Worm (Caenorhabditis elegans) whole organism, L4 larva: ENCODE measurements around the gene C16A11.2.

Source experiments
- D1046.2 ChIP-seq: fragments of 200-800 bp; sonication (Bioruptor generic); IDR thresholded peaks from 2 replicates; pipeline ENCODE4 v1.3.6; 2022; ENCODE audit warnings: missing genetic modification characterization, missing compliant biosample characterization
- F10B5.3 ChIP-seq: sonication (generic microtip); optimal IDR thresholded peaks from 2 replicates; lab custom pipeline; 2016; ENCODE audit warnings: mild to moderate bottlenecking, missing genetic modification characterization, missing compliant biosample characterization
- aha-1 ChIP-seq: fragments of 150-350 bp; peaks from one replicate; lab custom pipeline; 2014; ENCODE audit warnings: missing biosample characterization, missing genetic modification characterization
- ama-1 ChIP-seq: fragments of 150-350 bp; optimal IDR thresholded peaks from 2 replicates; lab custom pipeline; 2014; ENCODE audit warnings: inconsistent platforms, mixed read lengths
- ceh-20 ChIP-seq: fragments of 200-800 bp; sonication (Bioruptor generic); IDR thresholded peaks from 2 replicates; pipeline ENCODE4 v1.3.6; 2022; ENCODE audit warnings: missing genetic modification reagents, missing genetic modification characterization, missing compliant biosample characterization
- ceh-28 ChIP-seq: fragments of 150-350 bp; optimal IDR thresholded peaks from 2 replicates; lab custom pipeline; 2014; ENCODE audit warnings: missing biosample characterization, missing genetic modification reagents, missing genetic modification characterization
- ceh-44 ChIP-seq: fragments of 200-800 bp; sonication (Bioruptor generic); IDR thresholded peaks from 2 replicates; pipeline ENCODE4 v1.3.6; 2022; ENCODE audit warnings: missing genetic modification reagents, missing genetic modification characterization, missing compliant biosample characterization
- ceh-62 ChIP-seq: sonication (generic microtip); optimal IDR thresholded peaks from 2 replicates; lab custom pipeline; 2017; ENCODE audit warnings: missing biosample characterization, missing genetic modification characterization
- ces-1 ChIP-seq: fragments of 150-350 bp; sonication (generic microtip); optimal IDR thresholded peaks from 4 replicates; lab custom pipeline; 2014; ENCODE audit warnings: missing biosample characterization, missing genetic modification reagents, missing genetic modification characterization
- daf-16 ChIP-seq, 3 experiments: sonication (generic microtip); optimal IDR thresholded peaks; 2 replicates each; lab custom pipeline; 2016 to 2017; ENCODE audit warnings: missing genetic modification characterization in 3 of 3, missing genetic modification reagents in 3 of 3, mild to moderate bottlenecking in 2 of 3, missing compliant biosample characterization in 2 of 3, missing biosample characterization in 1 of 3, moderate library complexity in 1 of 3
- daf-19 ChIP-seq: fragments of 200-800 bp; sonication (Bioruptor generic); conservative IDR thresholded peaks from 2 replicates; pipeline ENCODE4 v1.3.6; 2022; ENCODE audit warnings: missing genetic modification characterization, missing compliant biosample characterization
- dpl-1 ChIP-seq: fragments of 150-350 bp; optimal IDR thresholded peaks from 2 replicates; lab custom pipeline; 2014; ENCODE audit warnings: missing biosample characterization, missing genetic modification reagents, missing genetic modification characterization
- egl-43 ChIP-seq: fragments of 200-800 bp; sonication (Bioruptor generic); IDR thresholded peaks from 2 replicates; pipeline ENCODE4 v1.3.6; 2022; ENCODE audit warnings: missing genetic modification reagents, missing genetic modification characterization, missing compliant biosample characterization
- fkh-10 ChIP-seq: fragments of 150-350 bp; optimal IDR thresholded peaks from 2 replicates; lab custom pipeline; 2014; ENCODE audit warnings: missing biosample characterization, missing genetic modification reagents, missing genetic modification characterization
- hlh-11 ChIP-seq: fragments of 200-800 bp; sonication (Bioruptor generic); optimal IDR thresholded peaks from 2 replicates; lab custom pipeline; 2018; ENCODE audit warnings: mild to moderate bottlenecking, missing genetic modification characterization, missing compliant biosample characterization
- lim-7 ChIP-seq: fragments of 200-800 bp; sonication (Bioruptor generic); IDR thresholded peaks from 2 replicates; pipeline ENCODE4 v1.3.6; 2022; ENCODE audit warnings: missing genetic modification characterization, missing compliant biosample characterization
- lin-15B ChIP-seq: fragments of 150-350 bp; sonication (generic microtip); optimal IDR thresholded peaks from 3 replicates; lab custom pipeline; 2014; ENCODE audit warnings: missing biosample characterization, missing genetic modification characterization
- lin-38 ChIP-seq: fragments of 200-800 bp; sonication (Bioruptor generic); IDR thresholded peaks from 2 replicates; pipeline ENCODE4 v1.3.6; 2022; ENCODE audit warnings: missing genetic modification reagents, missing genetic modification characterization, missing compliant biosample characterization
- lin-39 ChIP-seq: fragments of 150-350 bp; optimal IDR thresholded peaks from 2 replicates; lab custom pipeline; 2014; ENCODE audit warnings: missing biosample characterization, missing genetic modification reagents, missing genetic modification characterization
- mxl-2 ChIP-seq: fragments of 200-800 bp; sonication (Bioruptor generic); conservative IDR thresholded peaks from 2 replicates; pipeline ENCODE4 v1.3.6; 2022; ENCODE audit warnings: missing genetic modification reagents, missing genetic modification characterization, missing compliant biosample characterization
- nhr-42 ChIP-seq: fragments of 200-800 bp; sonication (Bioruptor generic); IDR thresholded peaks from 2 replicates; pipeline ENCODE4 v1.3.6; 2022; ENCODE audit warnings: missing genetic modification characterization, missing compliant biosample characterization
- nhr-77 ChIP-seq: fragments of 150-350 bp; optimal IDR thresholded peaks from 2 replicates; lab custom pipeline; 2014; ENCODE audit warnings: missing biosample characterization, missing genetic modification characterization
- pqm-1 ChIP-seq: sonication (generic microtip); optimal IDR thresholded peaks from 2 replicates; lab custom pipeline; 2017; ENCODE audit warnings: missing biosample characterization, missing genetic modification characterization
- skn-1 ChIP-seq: fragments of 150-350 bp; optimal IDR thresholded peaks from 2 replicates; lab custom pipeline; 2014; ENCODE audit warnings: missing biosample characterization, missing genetic modification characterization
- unc-62 ChIP-seq, 3 experiments: fragments of 150-350 bp in 1 of 3; sonication (generic microtip); optimal IDR thresholded peaks in 2 of 3; peaks in 1 of 3; 1 replicate in 1 of 3; 2 replicates in 2 of 3; lab custom pipeline; 2014 to 2017; ENCODE audit warnings: missing biosample characterization in 3 of 3, missing genetic modification characterization in 3 of 3, missing genetic modification reagents in 3 of 3, missing genotype in 1 of 3
- zag-1 ChIP-seq: fragments of 150-350 bp; optimal IDR thresholded peaks from 2 replicates; lab custom pipeline; 2014; ENCODE audit warnings: missing biosample characterization, missing genetic modification characterization
- zfp-3 ChIP-seq: fragments of 200-800 bp; sonication (Bioruptor generic); conservative IDR thresholded peaks from 2 replicates; pipeline ENCODE4 v1.3.6; 2022; ENCODE audit warnings: missing genetic modification reagents, missing genetic modification characterization, missing compliant biosample characterization
- ztf-11 ChIP-seq: fragments of 150-350 bp; optimal IDR thresholded peaks from 2 replicates; lab custom pipeline; 2014; ENCODE audit warnings: missing biosample characterization, missing genetic modification characterization

C16A11.2 gene

DNA sequence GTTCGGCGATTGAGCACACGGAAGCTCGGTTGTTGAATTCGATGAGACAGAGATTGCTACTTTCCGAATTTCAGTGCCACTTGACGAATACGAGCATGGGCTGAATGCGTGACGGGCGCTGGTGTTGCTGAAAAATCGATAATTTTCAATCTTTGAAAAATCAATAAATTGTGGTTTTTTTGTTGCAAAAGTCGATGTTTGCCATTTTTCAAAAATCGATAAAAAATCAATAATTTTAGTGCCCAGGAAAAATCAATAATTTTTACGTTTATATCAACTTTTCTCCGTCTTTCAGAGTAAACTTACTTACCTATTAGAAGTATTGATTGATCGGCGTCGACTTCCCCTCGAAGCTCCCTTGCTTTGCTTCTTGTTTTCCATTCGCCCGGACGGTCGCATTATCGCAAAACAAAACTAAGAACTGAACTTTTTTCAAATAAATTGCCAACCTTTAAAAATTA lies 18.6 kb downstream of the C16A11.2 start, which contains the start of gene C16A11.7:
Gene C16A11.7 (minus strand): TSS at position 411 of the 461 bp plus-strand sequence.
- TF ChIP-seq daf-19 (GFP tag; lab: Robert Waterston, UW) (no peak), ceh-28 (tag; lab: Kevin White, UChicago) (peak; percentile 95)

DNA sequence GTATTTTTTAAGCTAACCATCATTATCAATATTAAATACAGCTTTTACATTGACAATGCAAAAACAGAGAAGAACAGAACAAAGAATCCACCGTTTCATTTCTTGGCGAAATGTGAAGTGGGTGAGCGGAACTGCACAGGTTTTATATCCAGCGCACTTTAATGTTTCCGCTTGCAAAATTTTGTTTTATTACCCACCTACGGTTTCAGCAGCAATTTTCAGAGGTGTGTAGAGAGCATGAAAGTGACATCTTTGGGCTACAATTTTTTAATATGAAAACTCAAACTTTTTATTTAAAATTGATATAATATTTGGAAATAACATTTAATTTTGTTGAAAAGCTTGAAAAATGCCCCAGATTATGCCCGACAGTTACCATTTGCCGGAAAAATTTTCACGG lies 20.7 kb downstream of the C16A11.2 start, which contains the start of gene clec-135:
Gene clec-135 (minus strand): TSS at position 101 of the 400 bp plus-strand sequence.
- TF ChIP-seq ceh-44 (GFP tag; lab: Robert Waterston, UW) (no peak), lin-15B (no peak), nhr-77 (tag; lab: Kevin White, UChicago) (no peak), fkh-10 (GFP tag; lab: Kevin White, UChicago) (no peak)

DNA sequence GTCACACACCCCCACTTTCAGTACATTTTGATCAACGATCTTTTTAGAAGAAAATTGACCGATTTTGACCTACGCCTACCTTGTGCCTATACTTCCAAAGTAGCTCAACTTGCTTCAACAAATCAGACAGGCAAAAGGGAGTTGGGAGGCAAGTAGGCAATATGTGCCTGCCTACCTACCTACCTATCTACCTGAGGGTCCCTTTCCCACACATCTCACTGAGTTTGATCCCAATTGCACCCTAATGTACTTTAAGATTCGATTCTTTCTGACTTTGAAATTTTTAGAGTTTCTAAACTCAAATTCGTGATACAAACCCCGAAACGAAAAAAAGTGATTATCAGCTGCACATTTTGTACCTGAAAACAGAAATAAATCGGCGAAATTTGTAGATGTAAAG lies 29.7 kb downstream of the C16A11.2 start:
- TF ChIP-seq zfp-3 (GFP tag; lab: Robert Waterston, UW) = no peak
- TF ChIP-seq unc-62 (GFP tag; optimal IDR thresholded peaks at IDR 0.05 in 1 of 2; lab: Kevin White, UChicago) = no peak
- TF ChIP-seq unc-62 (tag; optimal IDR thresholded peaks at IDR 0.05; lab: Kevin White, UChicago) = no peak
- peak; percentile 98 for TF ChIP-seq aha-1 (tag; lab: Kevin White, UChicago)

DNA sequence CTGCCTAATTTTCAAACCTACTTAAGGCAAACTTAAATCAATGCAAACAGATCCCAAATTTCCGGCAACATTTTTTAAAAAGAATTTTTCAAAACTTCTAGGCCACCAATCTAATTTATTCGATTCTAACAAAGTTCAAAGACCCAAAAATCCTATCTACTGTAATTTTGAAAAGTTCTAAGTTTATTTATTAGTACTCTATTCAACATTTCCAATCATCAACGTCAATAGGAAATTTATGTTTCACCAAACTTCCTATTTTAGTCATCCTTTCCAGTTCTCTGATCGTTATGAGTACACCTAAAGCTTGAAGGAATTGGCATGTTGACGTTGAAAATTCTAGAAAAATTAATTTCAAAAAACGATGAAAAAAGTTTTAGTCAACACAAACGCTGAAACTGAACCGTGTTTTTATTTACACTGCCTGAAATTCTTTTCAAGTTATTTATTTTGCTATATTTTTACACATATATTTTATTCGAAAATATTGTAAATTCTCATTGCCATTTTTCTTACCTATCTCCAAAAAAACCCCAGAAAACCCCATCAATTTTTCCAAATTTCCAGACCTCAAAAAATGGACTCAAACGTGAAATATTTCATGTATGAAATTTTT lies 37.7 kb downstream of the C16A11.2 start, which contains the start of gene npr-42:
Gene npr-42 (plus strand): TSS at position 566 of the 616 bp plus-strand sequence.
- TF ChIP-seq pqm-1 (tag; lab: Kevin White, UChicago) (no peak), aha-1 (tag; lab: Kevin White, UChicago) (peak; percentile 86), unc-62 (GFP tag; optimal IDR thresholded peaks at IDR 0.05 in 1 of 2; lab: Kevin White, UChicago) (peak in 1 of 2 experiments; percentile 91), unc-62 (tag; optimal IDR thresholded peaks at IDR 0.05; lab: Kevin White, UChicago) (no peak), ceh-44 (GFP tag; lab: Robert Waterston, UW) (no peak)
- TF ChIP-seq, all 104 proteins: peak for 2

DNA sequence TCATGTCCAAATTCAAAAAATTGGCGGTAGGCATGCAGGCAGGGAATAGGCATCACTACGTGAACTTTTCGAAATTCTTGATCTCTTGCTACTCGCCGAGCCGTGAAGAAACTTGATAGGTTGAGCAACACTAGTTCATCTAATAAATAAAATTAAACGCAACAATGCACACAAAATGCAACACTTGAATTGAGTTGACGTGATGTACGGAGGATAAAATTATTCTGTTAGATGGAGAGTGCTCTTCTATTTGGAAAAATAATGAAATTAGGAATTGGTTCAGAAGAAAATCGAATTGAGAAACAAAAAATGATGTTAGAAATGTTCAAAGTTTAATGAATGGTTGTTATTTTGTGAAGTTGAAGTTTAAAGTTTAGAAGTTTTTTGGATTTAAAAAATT lies 38.9 kb downstream of the C16A11.2 start:
- TF ChIP-seq ama-1 (lab: Kevin White, UChicago) = no peak
- TF ChIP-seq fkh-10 (GFP tag; lab: Kevin White, UChicago) = no peak
- TF ChIP-seq ces-1 (GFP tag; lab: Kevin White, UChicago) = peak; percentile 70
- no peak for TF ChIP-seq ztf-11 (tag; lab: Kevin White, UChicago)
- TF ChIP-seq lin-38 (GFP tag; lab: Robert Waterston, UW) = no peak
- no peak for TF ChIP-seq F10B5.3 (tag; lab: Kevin White, UChicago)

DNA sequence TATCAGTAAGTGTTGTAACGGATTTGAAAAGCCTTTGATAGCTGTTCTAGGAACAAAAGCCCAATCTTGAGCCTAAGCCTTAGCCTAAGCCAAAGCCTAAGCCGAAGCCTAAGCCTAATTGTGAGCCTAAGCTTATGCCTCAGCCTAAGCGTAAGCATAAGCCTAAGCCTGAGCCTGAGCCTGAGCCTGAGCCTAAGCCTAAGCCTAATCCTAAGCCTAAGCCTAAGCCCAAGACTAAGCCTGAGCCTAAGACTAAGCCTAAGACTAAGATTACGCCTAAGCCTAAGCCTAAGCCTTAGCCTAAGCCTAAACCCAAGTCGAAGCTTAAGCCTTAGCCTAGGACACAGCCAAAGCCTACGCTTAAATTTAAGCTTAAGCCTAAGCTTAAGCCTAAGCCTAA lies 39.6 kb downstream of the C16A11.2 start:
- TF ChIP-seq ceh-62 (tag; lab: Kevin White, UChicago) (no peak), hlh-11 (tag; lab: Kevin White, UChicago) (no peak), lim-7 (GFP tag; lab: Robert Waterston, UW) (0 out of 2 replicates have a peak, but pooled peaks have one; percentile 29), lin-39 (tag; lab: Kevin White, UChicago) (no peak), D1046.2 (GFP tag; lab: Robert Waterston, UW) (0 out of 2 replicates have a peak, but pooled peaks have one; percentile 37), skn-1 (tag; lab: Kevin White, UChicago) (no peak), F10B5.3 (tag; lab: Kevin White, UChicago) (no peak), daf-16 (GFP tag; optimal IDR thresholded peaks at IDR 0.05; lab: Kevin White, UChicago) (no peak), daf-16 (tag; optimal IDR thresholded peaks at IDR 0.05; lab: Kevin White, UChicago) (no peak), egl-43 (GFP tag; lab: Robert Waterston, UW) (no peak)

DNA sequence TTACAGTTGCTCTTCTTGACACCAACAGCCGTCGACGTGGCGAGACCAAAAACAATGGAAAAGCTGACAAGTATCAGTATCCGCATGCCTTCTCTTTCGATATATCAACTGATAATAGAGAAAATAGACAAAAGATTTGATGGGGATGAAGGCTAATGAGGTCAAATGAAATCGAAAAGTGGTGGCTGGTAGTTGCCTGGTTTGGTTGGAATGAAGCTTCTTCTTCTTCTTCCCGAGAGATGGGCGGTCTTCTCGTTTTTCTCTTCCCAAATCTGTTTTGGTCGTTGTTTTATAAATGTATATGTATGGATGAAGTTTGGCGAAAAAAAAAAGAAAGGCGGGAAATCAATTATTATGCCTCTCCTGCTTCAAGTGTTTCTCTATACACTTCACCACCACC lies 43.7 kb downstream of the C16A11.2 start, which contains the start of gene C01F1.5:
Gene C01F1.5 (minus strand): TSS at position 103 of the 400 bp plus-strand sequence.
- no peak for TF ChIP-seq nhr-42 (GFP tag; lab: Robert Waterston, UW)
- TF ChIP-seq mxl-2 (GFP tag; lab: Robert Waterston, UW) = no peak
- TF ChIP-seq lin-38 (GFP tag; lab: Robert Waterston, UW) = 0 out of 2 replicates have a peak, but pooled peaks have one; percentile 18
- peak in 1 of 2 experiments; percentile 89 for TF ChIP-seq unc-62 (GFP tag; optimal IDR thresholded peaks at IDR 0.05 in 1 of 2; lab: Kevin White, UChicago)
- TF ChIP-seq unc-62 (tag; optimal IDR thresholded peaks at IDR 0.05; lab: Kevin White, UChicago) = no peak
- no peak for TF ChIP-seq ceh-20
- TF ChIP-seq dpl-1 (GFP tag; lab: Kevin White, UChicago) = no peak
- no peak for TF ChIP-seq zag-1 (tag; lab: Kevin White, UChicago)
